Worm (Caenorhabditis elegans) whole organism, L4/young adult: ENCODE data around the gene sdz-6.

Experiments
- W03F9.2 ChIP-seq: fragments of 150-350 bp; optimal IDR thresholded peaks from 2 replicates; lab custom pipeline; 2014; ENCODE audit warnings: missing biosample characterization, missing genetic modification characterization
- dao-5 ChIP-seq: sonication (generic microtip); optimal IDR thresholded peaks from 2 replicates; lab custom pipeline; 2016; ENCODE audit warnings: missing genotype, missing genetic modification characterization, moderate library complexity, missing compliant biosample characterization
- him-1 ChIP-seq: sonication (generic microtip); optimal IDR thresholded peaks from 2 replicates; lab custom pipeline; 2016; ENCODE audit warnings: missing genotype, missing genetic modification reagents, missing genetic modification characterization, missing compliant biosample characterization

The sdz-6 gene

ce11 chrV:19320385-19320784 is at the start of gene sdz-6:
Gene sdz-6, plus strand, starts transcription at chrV:19320613.
- no peak for TF ChIP-seq dao-5

ce11 chrV:19276354-19276753 is 44.1 kb upstream of the sdz-6 start:
- no peak for TF ChIP-seq W03F9.2 (tag; lab: Kevin White, UChicago)

- no peak for TF ChIP-seq him-1 (tag; lab: Kevin White, UChicago)
- TF ChIP-seq W03F9.2 (tag; lab: Kevin White, UChicago), result no peak
- no peak for TF ChIP-seq dao-5
Observed at ce11 chrV:19278488-19278887, 41.9 kb upstream of the sdz-6 start.

DNA sequence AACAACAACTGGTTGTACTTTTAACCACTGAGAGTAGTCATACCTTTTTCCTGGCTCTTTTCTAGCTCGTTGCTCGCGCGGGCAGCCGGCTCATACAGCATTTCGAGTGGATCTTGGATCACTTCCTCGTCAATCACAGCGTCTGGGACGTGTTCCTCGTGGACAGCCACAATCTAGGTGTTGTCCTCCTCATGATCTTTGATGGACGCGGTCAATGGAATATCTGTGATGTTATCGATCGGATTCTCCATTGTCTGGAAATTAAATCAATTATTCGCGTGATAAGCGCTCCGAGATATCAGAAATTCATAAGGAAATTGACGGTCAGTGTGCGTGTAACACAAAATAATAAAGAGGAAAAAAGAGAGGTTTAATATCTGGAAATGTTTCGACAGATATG is 40.5 kb upstream of the sdz-6 start, which contains the start of gene F21D9.8:
TSS of gene F21D9.8 (minus strand) at position 101 of the 400 bp plus-strand sequence.
- TF ChIP-seq him-1 (tag; lab: Kevin White, UChicago) (no peak), dao-5 (no peak), W03F9.2 (tag; lab: Kevin White, UChicago) (no peak)

- TF ChIP-seq dao-5 (no peak), him-1 (tag; lab: Kevin White, UChicago) (no peak)
Observed at ce11 chrV:19282314-19282713, 38.1 kb upstream of the sdz-6 start, which contains the start of gene fbxb-117. Gene fbxb-117, plus strand, starts transcription at chrV:19282614.

DNA sequence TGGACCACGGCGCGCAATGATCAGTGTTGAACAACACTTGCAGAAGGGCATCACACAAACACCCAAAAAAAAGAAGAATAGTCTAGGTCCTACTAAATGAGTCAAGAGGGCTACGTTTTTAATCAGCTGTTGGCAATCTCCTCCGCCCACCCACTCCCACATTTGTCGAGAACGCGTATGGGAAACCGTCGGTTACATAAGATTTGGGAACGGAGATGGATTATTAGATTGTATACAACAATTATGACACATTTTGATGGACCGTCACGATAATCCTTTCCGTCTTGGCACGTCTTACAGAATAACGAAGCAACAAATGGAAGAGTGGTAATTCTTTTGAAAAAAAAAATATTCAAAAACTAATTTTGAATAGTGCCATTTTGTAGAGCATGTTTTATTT is 34.5 kb upstream of the sdz-6 start:
- TF ChIP-seq him-1 (tag; lab: Kevin White, UChicago), result no peak
- TF ChIP-seq W03F9.2 (tag; lab: Kevin White, UChicago), result no peak
- TF ChIP-seq dao-5, result no peak

DNA sequence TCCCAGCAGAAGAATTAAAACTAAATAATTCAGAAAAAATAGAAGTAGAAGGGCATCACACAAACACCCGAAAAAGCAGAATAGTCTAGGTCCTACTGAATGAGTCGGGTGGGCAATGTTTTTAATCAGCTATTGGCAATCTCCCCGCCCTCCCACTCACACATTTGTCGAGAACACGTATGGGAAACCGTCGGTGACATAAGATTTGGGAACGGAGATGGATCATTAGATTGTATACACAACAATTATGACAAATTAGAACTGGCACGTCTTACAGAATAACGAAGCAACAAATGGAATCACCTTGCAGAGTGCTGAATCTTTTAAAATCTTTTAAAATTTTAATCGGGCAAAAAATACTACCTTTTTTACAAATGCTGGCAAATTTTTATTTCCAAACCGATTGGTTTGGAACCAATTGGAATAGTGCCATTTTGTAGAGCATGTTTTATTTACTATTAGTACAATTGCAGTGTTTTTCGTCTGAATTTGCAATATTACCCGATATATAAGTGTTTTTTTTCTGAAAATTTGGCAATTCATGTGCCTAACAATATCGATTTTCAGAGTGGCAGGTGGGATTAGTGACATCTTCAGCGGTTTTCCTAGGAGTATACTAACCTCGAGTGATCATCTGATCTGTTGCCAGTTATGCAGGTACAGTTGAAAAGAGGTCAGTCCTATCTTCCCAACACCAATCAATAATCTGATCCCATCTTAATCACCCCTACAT is 32.2 kb upstream of the sdz-6 start, which contains the start of the genes F55C9.3 and fbxb-57:
TSS of gene F55C9.3 (minus strand) at position 101 of the 733 bp plus-strand sequence.
TSS of gene fbxb-57 (plus strand) at position 683 of the 733 bp plus-strand sequence.
- TF ChIP-seq him-1 (tag; lab: Kevin White, UChicago), result no peak

ce11 chrV:19293025-19293424 is 27.4 kb upstream of the sdz-6 start, which contains the start of gene F55C9.5:
Gene F55C9.5, minus strand, starts transcription at chrV:19293125.
- TF ChIP-seq dao-5 (no peak), him-1 (tag; lab: Kevin White, UChicago) (no peak), W03F9.2 (tag; lab: Kevin White, UChicago) (no peak)

DNA sequence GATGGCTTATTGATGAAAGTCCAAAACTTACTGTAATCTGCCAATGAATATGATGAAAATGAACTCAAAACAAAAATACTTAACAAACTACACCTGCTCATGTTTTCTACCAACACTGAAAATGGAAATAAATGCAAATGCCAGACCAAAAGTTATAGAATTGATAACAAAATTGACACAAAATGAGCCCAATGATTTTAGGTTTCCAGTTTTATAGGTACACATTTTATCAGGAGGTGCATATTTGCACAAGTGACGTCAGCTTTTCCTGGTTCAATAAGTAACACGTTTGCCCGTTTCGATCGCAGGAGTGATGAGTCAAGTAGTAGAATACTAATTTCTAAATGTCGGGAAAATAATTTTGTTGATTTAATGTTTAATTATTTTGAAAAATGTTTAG is 23.7 kb upstream of the sdz-6 start, which contains the start of gene F55C9.6:
TSS of gene F55C9.6 (minus strand) at position 101 of the 400 bp plus-strand sequence.
- no peak for TF ChIP-seq dao-5
- no peak for TF ChIP-seq him-1 (tag; lab: Kevin White, UChicago)
- TF ChIP-seq W03F9.2 (tag; lab: Kevin White, UChicago), result no peak

DNA sequence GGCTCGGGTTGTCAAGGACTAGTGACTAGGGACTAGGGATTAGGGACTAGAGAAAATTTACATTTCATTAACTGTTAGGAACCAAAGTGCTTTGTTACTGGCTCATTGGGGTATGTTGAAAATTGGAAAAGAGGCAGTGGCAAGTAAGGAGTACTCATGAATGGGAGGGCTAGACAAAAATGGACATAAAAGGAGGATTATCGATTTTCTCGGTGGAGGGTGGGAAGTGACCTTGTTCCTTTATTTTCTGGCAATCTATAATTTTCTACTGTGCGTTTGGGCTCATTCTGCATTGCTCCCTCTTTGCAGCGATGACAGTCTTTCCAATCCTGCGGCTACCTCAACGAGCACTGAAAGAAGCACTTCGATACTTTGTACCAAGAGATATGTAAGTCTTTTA is 22.9 kb upstream of the sdz-6 start, which contains the start of gene fbxb-60:
TSS of gene fbxb-60 (plus strand) at position 301 of the 400 bp plus-strand sequence.
- TF ChIP-seq dao-5 (no peak), W03F9.2 (tag; lab: Kevin White, UChicago) (no peak), him-1 (tag; lab: Kevin White, UChicago) (no peak)

ce11 chrV:19299262-19299661 is 21.2 kb upstream of the sdz-6 start, which contains the start of gene F55C9.14:
Gene F55C9.14, plus strand, starts transcription at chrV:19299562.
- TF ChIP-seq him-1 (tag; lab: Kevin White, UChicago) (no peak), W03F9.2 (tag; lab: Kevin White, UChicago) (no peak), dao-5 (no peak)

ce11 chrV:19301934-19302333 is 18.5 kb upstream of the sdz-6 start, which contains the start of gene fbxb-62:
Gene fbxb-62, minus strand, starts transcription at chrV:19302034.
- no peak for TF ChIP-seq him-1 (tag; lab: Kevin White, UChicago)
- no peak for TF ChIP-seq dao-5
- TF ChIP-seq W03F9.2 (tag; lab: Kevin White, UChicago), result no peak

DNA sequence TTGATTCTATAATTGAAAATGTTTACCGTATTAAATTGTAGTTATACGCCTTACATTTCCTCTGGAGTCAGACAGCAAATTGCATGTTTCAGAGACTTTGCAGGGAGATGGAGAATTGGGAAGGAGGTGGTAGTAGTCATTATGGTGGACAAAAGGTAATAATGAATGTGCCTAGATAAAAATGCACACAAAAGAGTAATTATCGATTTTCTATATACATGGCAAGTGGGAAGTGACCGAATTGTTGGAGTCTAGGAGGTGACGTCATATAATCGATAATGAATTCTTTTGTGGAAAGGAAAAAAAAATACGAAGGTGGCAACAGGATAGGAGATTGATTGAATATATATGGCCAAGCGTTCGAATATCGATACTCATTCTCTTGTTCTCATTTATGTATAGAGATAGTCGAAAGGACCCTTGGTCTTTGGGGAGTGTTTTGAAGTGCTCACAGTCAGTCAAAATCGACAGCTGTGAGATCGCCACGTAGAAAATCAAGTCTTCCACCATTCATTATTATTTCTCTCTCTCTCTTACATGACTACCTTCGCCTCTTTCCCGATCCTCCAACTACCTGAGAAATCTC is 16.7 kb upstream of the sdz-6 start, which contains the start of the genes fbxb-63 and fbxb-61:
TSS of gene fbxb-63 (minus strand) at position 142 of the 586 bp plus-strand sequence.
TSS of gene fbxb-61 (plus strand) at position 536 of the 586 bp plus-strand sequence.
- TF ChIP-seq W03F9.2 (tag; lab: Kevin White, UChicago), result no peak
- TF ChIP-seq him-1 (tag; lab: Kevin White, UChicago), result no peak
- no peak for TF ChIP-seq dao-5

DNA sequence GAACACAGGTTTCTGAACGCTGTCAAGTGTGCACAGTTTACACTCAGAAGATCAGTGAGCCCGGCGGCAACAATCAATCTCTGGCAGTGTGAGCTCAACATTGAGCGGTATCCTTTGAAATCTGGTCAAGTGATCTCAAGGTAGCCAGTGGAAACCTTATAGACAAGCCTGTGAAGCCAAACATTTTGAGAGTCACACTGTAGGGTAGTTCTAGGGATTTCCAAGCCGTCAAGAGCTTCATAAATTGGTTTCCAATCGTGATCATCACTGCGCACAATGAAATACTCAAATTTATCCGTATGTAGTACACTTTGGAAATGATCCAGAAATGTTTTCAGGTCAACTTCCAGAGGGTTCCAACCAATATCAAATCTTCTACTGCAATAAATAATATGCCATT is 13.5 kb upstream of the sdz-6 start, which contains the start of gene F55C9.15:
TSS of gene F55C9.15 (minus strand) at position 101 of the 400 bp plus-strand sequence.
- TF ChIP-seq W03F9.2 (tag; lab: Kevin White, UChicago) (no peak), him-1 (tag; lab: Kevin White, UChicago) (no peak), dao-5 (no peak)
